Fruit fly (Drosophila melanogaster): ENCODE results near the gene CG3285.

The CG3285 gene

DNA sequence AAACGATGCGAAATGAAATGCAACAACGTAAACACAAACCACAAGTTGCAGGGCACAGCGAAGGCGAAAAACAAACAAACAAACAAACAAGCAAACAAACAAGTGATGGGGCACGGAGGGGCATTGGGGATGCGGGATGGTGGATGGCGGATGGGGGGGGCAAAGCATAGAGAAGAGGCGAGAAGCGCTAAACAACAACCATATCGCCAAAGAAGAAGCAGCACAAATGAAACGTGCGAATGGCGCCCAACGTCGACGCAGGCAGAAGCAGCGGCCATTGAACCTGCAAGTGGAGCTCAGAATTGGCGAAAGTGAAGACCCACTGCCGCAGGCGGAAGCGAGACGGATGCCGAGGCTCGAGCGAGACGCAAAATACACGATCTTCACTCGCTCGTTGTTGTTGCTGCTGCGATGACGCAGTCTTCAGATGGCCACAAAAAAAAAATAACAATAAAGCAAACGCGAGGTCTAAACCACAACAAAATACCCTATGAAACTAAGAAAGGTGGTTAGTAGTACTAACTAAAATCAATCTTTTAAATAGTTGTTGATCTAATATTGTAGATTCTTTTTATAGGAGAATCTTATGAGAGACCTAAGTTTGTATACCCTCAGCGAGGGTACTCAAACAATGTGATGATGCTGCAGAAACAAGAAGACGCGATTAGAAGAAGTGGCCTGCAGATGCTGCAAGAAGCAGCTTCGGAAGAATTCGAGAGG is 15.2 kb downstream of the CG3285 start (continued):
- TF ChIP-seq CG9797 (GFP tag; optimal IDR thresholded peaks at IDR 0.05) = no peak
- no peak for TF ChIP-seq dm (GFP tag; optimal IDR thresholded peaks at IDR 0.05)
- no peak for TF ChIP-seq da (GFP tag; optimal IDR thresholded peaks at IDR 0.05)
- peak; percentile 15 for TF ChIP-seq CG10979 (tag; optimal IDR thresholded peaks at IDR 0.05)
- TF ChIP-seq ham (GFP tag; IDR thresholded peaks at IDR 0.05) = no peak
- no peak for TF ChIP-seq CG4854 (GFP tag; optimal IDR thresholded peaks at IDR 0.05)
- TF ChIP-seq CG3407 (GFP tag; optimal IDR thresholded peaks at IDR 0.05) = peak; percentile 11
- peak; percentile 90 for TF ChIP-seq lbe (GFP tag; optimal IDR thresholded peaks at IDR 0.05)
- TF ChIP-seq HLHmδ (GFP tag; optimal IDR thresholded peaks at IDR 0.05) = peak; percentile 54
- no peak for TF ChIP-seq Poxn (GFP tag; IDR thresholded peaks at IDR 0.05)
- TF ChIP-seq CG16779 (GFP tag; IDR thresholded peaks at IDR 0.05) = no peak
- TF ChIP-seq Xrp1 (GFP tag; IDR thresholded peaks at IDR 0.05) = peak; percentile 40; the same call in 1 of the 2 replicates
- no peak for TF ChIP-seq br (optimal IDR thresholded peaks at IDR 0.05)
- TF ChIP-seq knrl (GFP tag; IDR thresholded peaks at IDR 0.05; ENCODE audit: partially characterized antibody) = no peak
- peak; percentile 52 for TF ChIP-seq cwo (GFP tag; optimal IDR thresholded peaks at IDR 0.05)

DNA sequence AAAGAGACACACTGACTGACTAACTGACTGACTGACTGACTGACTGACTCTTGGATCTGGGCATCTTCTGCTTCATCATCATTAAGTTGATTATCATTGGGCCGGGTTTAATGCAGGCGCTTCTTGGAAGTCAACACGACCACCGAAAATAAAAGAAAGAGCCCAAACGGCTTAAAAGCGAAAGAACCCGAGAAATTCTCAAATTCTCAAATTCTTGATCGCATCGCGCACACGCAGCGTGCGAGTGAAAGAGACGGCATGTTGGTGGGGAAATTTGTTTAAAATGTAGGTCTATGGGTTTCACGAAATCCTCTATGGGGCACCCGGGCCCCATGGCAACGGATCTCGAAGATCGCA is 15.7 kb downstream of the CG3285 start:
- no peak for TF ChIP-seq Antp (GFP tag; optimal IDR thresholded peaks at IDR 0.05)
- TF ChIP-seq CG6791 (GFP tag; IDR thresholded peaks at IDR 0.05; ENCODE audit: partially characterized antibody) = peak; percentile 53; the same call in 1 of the 3 replicates
- no peak for TF ChIP-seq al (GFP tag; IDR thresholded peaks at IDR 0.05)
- TF ChIP-seq CG4328 (GFP tag; optimal IDR thresholded peaks at IDR 0.05) = no peak
- no peak for TF ChIP-seq zen2 (GFP tag; IDR thresholded peaks at IDR 0.05; ENCODE audit: partially characterized antibody)
- peak; percentile 37 for TF ChIP-seq pros (GFP tag; optimal IDR thresholded peaks at IDR 0.05)
- TF ChIP-seq Stat92E (GFP tag; optimal IDR thresholded peaks at IDR 0.05) = peak in 1 of 3 experiments; percentile 91
- no peak for TF ChIP-seq fu2 (GFP tag; optimal IDR thresholded peaks at IDR 0.05)
- TF ChIP-seq Optix (GFP tag; IDR thresholded peaks at IDR 0.05) = no peak
- TF ChIP-seq stwl (tag; optimal IDR thresholded peaks at IDR 0.05) = no peak
- peak; percentile 48; the same call in 1 of the 2 replicates for TF ChIP-seq crol (GFP tag; IDR thresholded peaks at IDR 0.05)
- TF ChIP-seq CG10209 (GFP tag; optimal IDR thresholded peaks at IDR 0.05) = peak; percentile 9
- no peak for TF ChIP-seq CG9727 (GFP tag; optimal IDR thresholded peaks at IDR 0.05)
- TF ChIP-seq Blimp-1 (GFP tag; optimal IDR thresholded peaks at IDR 0.05) = peak; percentile 24
- no peak for TF ChIP-seq CG17612 (GFP tag; IDR thresholded peaks at IDR 0.05)
- TF ChIP-seq CG1832 (GFP tag; optimal IDR thresholded peaks at IDR 0.05) = peak; percentile 5
- no peak for TF ChIP-seq gcm2 (GFP tag; optimal IDR thresholded peaks at IDR 0.05)

DNA sequence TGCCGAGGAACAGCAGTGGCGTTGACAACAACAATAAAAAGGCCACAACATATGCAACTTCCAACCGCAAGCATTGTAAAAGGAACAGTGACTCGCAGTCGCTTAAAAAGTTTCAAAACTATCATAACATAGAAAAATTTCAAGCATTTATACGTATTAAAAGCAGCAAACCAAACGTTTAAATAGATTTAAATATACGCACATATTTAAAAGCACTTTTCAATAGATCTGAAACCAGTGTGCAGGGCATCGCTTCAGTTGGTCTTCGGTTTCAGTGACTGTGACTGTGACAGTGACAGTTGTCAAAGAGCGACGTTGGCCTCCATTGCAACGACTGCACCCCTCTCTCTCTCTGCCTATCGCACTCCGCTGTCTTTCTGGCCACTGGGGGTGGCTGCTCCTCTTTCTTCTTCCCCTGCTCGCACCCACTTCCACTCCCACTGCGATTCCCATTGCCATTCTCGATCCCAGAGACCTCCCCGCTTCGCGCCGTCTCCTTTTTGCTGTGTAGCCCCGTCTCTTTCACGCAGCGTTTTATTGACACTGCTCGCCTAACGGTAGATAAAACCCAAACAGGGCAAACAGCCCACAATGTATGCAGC is 17.5 kb downstream of the CG3285 start:
- TF ChIP-seq Gug (GFP tag; IDR thresholded peaks at IDR 0.05) = peak; percentile 81; the same call in 3 of the 4 replicates
- peak; percentile 56 for TF ChIP-seq btn (GFP tag; optimal IDR thresholded peaks at IDR 0.05)
- no peak for TF ChIP-seq CG14965 (GFP tag; optimal IDR thresholded peaks at IDR 0.05; ENCODE audit: borderline replicate concordance)
- peak; percentile 33 for TF ChIP-seq tx (GFP tag; optimal IDR thresholded peaks at IDR 0.05)
- no peak for TF ChIP-seq CG10565 (GFP tag; optimal IDR thresholded peaks at IDR 0.05)
- peak; percentile 14 for TF ChIP-seq CG15514 (GFP tag; optimal IDR thresholded peaks at IDR 0.05)
- peak; percentile 92 for TF ChIP-seq CG32772 (GFP tag; IDR thresholded peaks at IDR 0.05)
- peak; percentile 87 for TF ChIP-seq CG11695 (GFP tag; IDR thresholded peaks at IDR 0.05)
- no peak for TF ChIP-seq Lpt (GFP tag; optimal IDR thresholded peaks at IDR 0.05)
- peak; percentile 74 for TF ChIP-seq dimm (GFP tag; IDR thresholded peaks at IDR 0.05)
- peak; percentile 93 for TF ChIP-seq HLH3B (GFP tag; IDR thresholded peaks at IDR 0.05)
- no peak for TF ChIP-seq CG8478 (optimal IDR thresholded peaks at IDR 0.05)
- TF ChIP-seq Dp (GFP tag; optimal IDR thresholded peaks at IDR 0.05) = no peak
- peak; percentile 75 for TF ChIP-seq CG1233 (GFP tag; optimal IDR thresholded peaks at IDR 0.05)
- peak; percentile 65 for TF ChIP-seq CG17802 (tag; optimal IDR thresholded peaks at IDR 0.05)
- TF ChIP-seq CG4730 (GFP tag; IDR thresholded peaks at IDR 0.05) = peak; percentile 81
- TF ChIP-seq sna (GFP tag; IDR thresholded peaks at IDR 0.05; ENCODE audit: partially characterized antibody) = peak; percentile 57; the same call in 1 of the 2 replicates

Measured in whole organism, embryonic.